Fruit fly (Drosophila melanogaster): Measurements from ENCODE around the gene Coq6.

DNA sequence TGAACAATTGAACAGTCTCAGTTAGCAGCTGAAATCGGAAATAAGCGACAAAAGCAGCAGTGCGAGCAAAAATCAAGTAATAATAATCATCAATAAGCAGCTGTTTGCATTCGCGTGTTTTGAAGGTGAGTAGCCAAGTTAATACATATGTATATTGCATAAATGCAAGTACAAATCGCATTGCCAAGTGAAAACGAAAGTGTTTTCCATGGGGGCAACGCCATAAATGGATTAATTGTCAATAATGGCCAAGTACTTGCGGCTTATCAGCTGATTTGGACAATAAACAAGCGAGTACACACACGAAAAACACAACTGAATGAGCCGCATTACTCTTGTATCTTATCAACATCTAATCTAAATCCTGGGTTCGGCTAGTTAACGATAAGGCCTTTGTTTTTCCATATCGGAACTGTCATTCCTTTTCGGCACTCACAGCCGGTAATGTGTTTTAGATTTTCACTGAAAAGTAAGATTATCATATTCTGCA is 15.3 kb upstream of the Coq6 start:
- TF ChIP-seq ttk (GFP tag; IDR thresholded peaks at IDR 0.05) = no peak
- no peak for TF ChIP-seq stc (GFP tag; IDR thresholded peaks at IDR 0.05)
- TF ChIP-seq Mrtf (GFP tag; IDR thresholded peaks at IDR 0.05) = no peak
- TF ChIP-seq HLH4C (GFP tag; IDR thresholded peaks at IDR 0.05; ENCODE audit: partially characterized antibody) = no peak
- TF ChIP-seq vnd (GFP tag; IDR thresholded peaks at IDR 0.05; ENCODE audit: partially characterized antibody) = no peak
- no peak for TF ChIP-seq Dip3 (GFP tag; optimal IDR thresholded peaks at IDR 0.05)

Data from whole organism, embryonic.